Worm (Caenorhabditis elegans): Measurements from ENCODE around the gene ctf-4.

ce11 chrV:11002434-11002833, 37.1 kb upstream of the ctf-4 start, which contains the start of gene F53B7.4:
- no peak for TF ChIP-seq gei-8 (GFP tag; optimal IDR thresholded peaks at IDR 0.05)
- no peak for TF ChIP-seq ceh-32 (tag; optimal IDR thresholded peaks at IDR 0.05; ENCODE audit: poor library complexity)
- TF ChIP-seq nhr-77 (tag; optimal IDR thresholded peaks at IDR 0.05): no peak
- no peak for TF ChIP-seq dpl-1 (GFP tag; optimal IDR thresholded peaks at IDR 0.05)
- no peak for TF ChIP-seq lim-7 (GFP tag; IDR thresholded peaks at IDR 0.05)
- TF ChIP-seq aly-2 (tag; optimal IDR thresholded peaks at IDR 0.05): no peak

Measured in whole organism, L4 larva.